Fruit fly (Drosophila melanogaster) whole organism, adult: ENCODE measurements around the gene CG4829.

Experiments used
- CG12768 ChIP-seq: fragments of 200-800 bp; sonication (Bioruptor generic); optimal IDR thresholded peaks from 2 replicates; lab custom pipeline; 2017; ENCODE audit warnings: missing biosample characterization, missing genetic modification characterization, mild to moderate bottlenecking, moderate library complexity, missing genetic modification reagents
- CG1620 ChIP-seq: fragments of 200-800 bp; sonication (Bioruptor generic); optimal IDR thresholded peaks from 2 replicates; lab custom pipeline; 2016; ENCODE audit warnings: missing biosample characterization, missing genetic modification characterization
- CG33017 ChIP-seq: fragments of 200-800 bp; sonication (Bioruptor generic); optimal IDR thresholded peaks from 2 replicates; lab custom pipeline; 2018; ENCODE audit warnings: missing biosample characterization, mild to moderate bottlenecking, missing genetic modification characterization, moderate library complexity
- CG5204 ChIP-seq: fragments of 200-800 bp; sonication (Bioruptor generic); optimal IDR thresholded peaks from 2 replicates; lab custom pipeline; 2016; ENCODE audit warnings: missing biosample characterization, missing genetic modification characterization
- CG7101 ChIP-seq: fragments of 200-800 bp; sonication (Bioruptor generic); optimal IDR thresholded peaks from 2 replicates; lab custom pipeline; 2018; ENCODE audit warnings: missing biosample characterization, mild to moderate bottlenecking, missing genetic modification characterization, moderate library complexity
- Clk ChIP-seq: fragments of 200-800 bp; sonication (Bioruptor generic); optimal IDR thresholded peaks from 2 replicates; lab custom pipeline; 2017; ENCODE audit warnings: missing biosample characterization, missing genetic modification characterization
- Mnt ChIP-seq: fragments of 200-800 bp; sonication (Bioruptor generic); optimal IDR thresholded peaks from 2 replicates; lab custom pipeline; 2016; ENCODE audit warnings: missing biosample characterization, mild to moderate bottlenecking, missing genetic modification characterization
- cic ChIP-seq: fragments of 200-800 bp; sonication (Bioruptor generic); optimal IDR thresholded peaks from 2 replicates; lab custom pipeline; 2017; ENCODE audit warnings: missing biosample characterization, mild to moderate bottlenecking, missing genetic modification characterization, moderate library complexity
- kay ChIP-seq: fragments of 200-800 bp; sonication (Bioruptor generic); peaks from one replicate; lab custom pipeline; 2016; ENCODE audit warnings: missing biosample characterization, missing genetic modification characterization, borderline replicate concordance
- ovo ChIP-seq: fragments of 200-800 bp; sonication (Bioruptor generic); optimal IDR thresholded peaks from 2 replicates; lab custom pipeline; 2016; ENCODE audit warnings: missing biosample characterization, missing genetic modification characterization
- pad ChIP-seq: fragments of 200-800 bp; sonication (Bioruptor generic); optimal IDR thresholded peaks from 3 replicates; lab custom pipeline; 2017; ENCODE audit warnings: missing biosample characterization, missing genetic modification characterization, mild to moderate bottlenecking, moderate library complexity, missing genetic modification reagents
- toe ChIP-seq: fragments of 200-800 bp; sonication (Bioruptor generic); optimal IDR thresholded peaks from 2 replicates; lab custom pipeline; 2016; ENCODE audit warnings: missing biosample characterization, missing genetic modification characterization

- TF ChIP-seq CG5204 (no peak), Clk (GFP tag; lab: Kevin White, UChicago) (no peak), toe (GFP tag; lab: Kevin White, UChicago) (no peak), CG7101 (no peak), kay (GFP tag; lab: Kevin White, UChicago) (no peak), cic (GFP tag; lab: Kevin White, UChicago) (no peak), CG1620 (no peak), ovo (GFP tag; lab: Kevin White, UChicago) (no peak), CG12768 (no peak), CG33017 (tag; lab: Kevin White, UChicago) (no peak), pad (GFP tag; lab: Kevin White, UChicago) (no peak), Mnt (GFP tag; lab: Kevin White, UChicago) (peak; percentile 10)
Observed at dm6 chrX:16782175-16782916, 29.2 kb upstream of the CG4829 start.
